Fruit fly (Drosophila melanogaster): ENCODE measurements around the gene CG45075.

The CG45075 gene

DNA sequence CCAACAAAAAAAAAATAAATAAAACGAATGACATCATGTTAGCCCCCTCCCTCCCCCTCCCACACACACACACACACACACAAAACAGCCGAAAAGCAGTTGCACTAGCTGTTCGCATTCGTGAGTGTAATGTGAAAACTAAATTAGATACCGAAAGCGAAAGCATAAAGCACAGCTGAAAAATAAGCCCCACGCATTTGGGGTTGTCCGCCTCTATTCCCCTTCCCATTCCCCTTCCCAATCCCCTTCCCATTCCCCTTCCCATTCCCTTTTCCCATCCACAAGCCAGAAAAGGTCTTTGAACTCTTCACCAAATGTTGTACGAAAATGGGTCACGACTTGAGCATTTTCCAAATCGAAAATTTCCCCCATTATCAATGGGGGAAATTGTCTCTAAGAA, 15.9 kb upstream of the CG45075 start (continued):
- no peak for TF ChIP-seq CG6654 (GFP tag; optimal IDR thresholded peaks at IDR 0.05)
- no peak for TF ChIP-seq CG10366 (GFP tag; IDR thresholded peaks at IDR 0.05)
- TF ChIP-seq CG3995 (GFP tag; optimal IDR thresholded peaks at IDR 0.05), result no peak
- TF ChIP-seq Scr (GFP tag; IDR thresholded peaks at IDR 0.05; ENCODE audit: partially characterized antibody), result 0 out of 2 replicates have a peak, but pooled peaks have one; percentile 28
- no peak for TF ChIP-seq stwl (tag; optimal IDR thresholded peaks at IDR 0.05)
- peak; percentile 54; the same call in 1 of the 2 replicates for TF ChIP-seq CG42726 (GFP tag; IDR thresholded peaks at IDR 0.05; ENCODE audit: partially characterized antibody)
- peak; percentile 43; the same call in 1 of the 3 replicates for TF ChIP-seq Opbp (GFP tag; IDR thresholded peaks at IDR 0.05; ENCODE audit: partially characterized antibody)
- TF ChIP-seq Ets97D (GFP tag; optimal IDR thresholded peaks at IDR 0.05), result no peak
- peak; percentile 80 for TF ChIP-seq CG12769 (tag; optimal IDR thresholded peaks at IDR 0.05)
- peak; percentile 0 for TF ChIP-seq Atf3 (GFP tag; optimal IDR thresholded peaks at IDR 0.05)
- TF ChIP-seq lbe (GFP tag; optimal IDR thresholded peaks at IDR 0.05), result no peak
- TF ChIP-seq dpn (GFP tag; optimal IDR thresholded peaks at IDR 0.05), result no peak
- TF ChIP-seq CG7271 (tag; optimal IDR thresholded peaks at IDR 0.05), result no peak
- TF ChIP-seq Side (GFP tag; optimal IDR thresholded peaks at IDR 0.05), result no peak
- TF ChIP-seq CG11085 (GFP tag; IDR thresholded peaks at IDR 0.05), result no peak
- no peak for TF ChIP-seq tup (GFP tag; optimal IDR thresholded peaks at IDR 0.05)
- TF ChIP-seq shn (GFP tag; optimal IDR thresholded peaks at IDR 0.05), result no peak
- TF ChIP-seq NC2β (GFP tag; optimal IDR thresholded peaks at IDR 0.05), result no peak
- no peak for TF ChIP-seq CG12071 (GFP tag; optimal IDR thresholded peaks at IDR 0.05)
- TF ChIP-seq Oaz (GFP tag; IDR thresholded peaks at IDR 0.05), result no peak
- no peak for TF ChIP-seq bab2 (GFP tag; optimal IDR thresholded peaks at IDR 0.05)
- no peak for TF ChIP-seq Dfd (GFP tag; optimal IDR thresholded peaks at IDR 0.05)
- TF ChIP-seq Ptx1 (GFP tag; IDR thresholded peaks at IDR 0.05), result no peak
- TF ChIP-seq CG3726 (GFP tag; IDR thresholded peaks at IDR 0.05), result no peak
- TF ChIP-seq CG11456 (GFP tag; IDR thresholded peaks at IDR 0.05), result no peak
- no peak for TF ChIP-seq CG1603 (tag; optimal IDR thresholded peaks at IDR 0.05)
- no peak for TF ChIP-seq CG4820 (GFP tag; optimal IDR thresholded peaks at IDR 0.05)
- TF ChIP-seq Asciz (GFP tag; optimal IDR thresholded peaks at IDR 0.05), result no peak
- TF ChIP-seq Bteb2 (GFP tag; optimal IDR thresholded peaks at IDR 0.05), result no peak
- no peak for TF ChIP-seq Dp (GFP tag; optimal IDR thresholded peaks at IDR 0.05)
- no peak for TF ChIP-seq Xrp1 (GFP tag; IDR thresholded peaks at IDR 0.05)
- TF ChIP-seq sr (GFP tag; IDR thresholded peaks at IDR 0.05), result peak; percentile 66; the same call in 2 of the 3 replicates
- no peak for TF ChIP-seq CG2116 (GFP tag; optimal IDR thresholded peaks at IDR 0.05)
- TF ChIP-seq Abd-B (GFP tag; optimal IDR thresholded peaks at IDR 0.05), result no peak
- no peak for TF ChIP-seq sug (tag; optimal IDR thresholded peaks at IDR 0.05)
- no peak for TF ChIP-seq CG4404 (GFP tag; IDR thresholded peaks at IDR 0.05)
- no peak for TF ChIP-seq btn (GFP tag; optimal IDR thresholded peaks at IDR 0.05)
- no peak for TF ChIP-seq CG13775 (GFP tag; optimal IDR thresholded peaks at IDR 0.05)
- TF ChIP-seq YL-1 (GFP tag; optimal IDR thresholded peaks at IDR 0.05), result no peak
- TF ChIP-seq CG15601 (tag; optimal IDR thresholded peaks at IDR 0.05), result no peak
- no peak for TF ChIP-seq CG10274 (GFP tag; optimal IDR thresholded peaks at IDR 0.05)
- no peak for TF ChIP-seq CG6272 (GFP tag; IDR thresholded peaks at IDR 0.05)
- TF ChIP-seq ttk (GFP tag; IDR thresholded peaks at IDR 0.05), result peak; percentile 70; the same call in 1 of the 2 replicates
- TF ChIP-seq Sox100B (GFP tag; optimal IDR thresholded peaks at IDR 0.05), result no peak
- no peak for TF ChIP-seq Max (GFP tag; optimal IDR thresholded peaks at IDR 0.05)
- no peak for TF ChIP-seq CG10979 (tag; optimal IDR thresholded peaks at IDR 0.05)
- TF ChIP-seq E2f2 (GFP tag; IDR thresholded peaks at IDR 0.05), result no peak
- no peak for TF ChIP-seq Sox102F (GFP tag; optimal IDR thresholded peaks at IDR 0.05)
- TF ChIP-seq CG34224 (GFP tag; IDR thresholded peaks at IDR 0.05; ENCODE audit: partially characterized antibody), result no peak
- no peak for TF ChIP-seq CTCF (GFP tag; optimal IDR thresholded peaks at IDR 0.05)
- TF ChIP-seq CG31388 (GFP tag; optimal IDR thresholded peaks at IDR 0.05), result no peak
- no peak for TF ChIP-seq CG18262 (tag; optimal IDR thresholded peaks at IDR 0.05)

All from whole organism, embryonic.